Worm (Caenorhabditis elegans) whole organism, late embryonic: ENCODE measurements around the gene F25H9.2.

ENCODE experiments used
- C08G9.2 ChIP-seq: sonication (generic microtip); optimal IDR thresholded peaks from 2 replicates; lab custom pipeline; 2016; ENCODE audit warnings: mild to moderate bottlenecking, missing genetic modification characterization, moderate library complexity, missing compliant biosample characterization
- F13H6.1 ChIP-seq: sonication (generic microtip); optimal IDR thresholded peaks from 2 replicates; lab custom pipeline; 2016; ENCODE audit warnings: missing genetic modification characterization, missing compliant biosample characterization
- T23F11.4 ChIP-seq: fragments of 200-800 bp; sonication (Bioruptor generic); optimal IDR thresholded peaks from 2 replicates; lab custom pipeline; 2018; ENCODE audit warnings: mild to moderate bottlenecking, missing genetic modification characterization, missing compliant biosample characterization
- ceh-18 ChIP-seq: sonication (generic microtip); optimal IDR thresholded peaks from 2 replicates; lab custom pipeline; 2016; ENCODE audit warnings: missing genetic modification characterization, missing compliant biosample characterization
- ceh-19 ChIP-seq: fragments of 200-800 bp; sonication (Bioruptor generic); optimal IDR thresholded peaks from 2 replicates; lab custom pipeline; 2018; ENCODE audit warnings: mild to moderate bottlenecking, missing genetic modification characterization, missing compliant biosample characterization
- ceh-24 ChIP-seq: sonication (generic microtip); optimal IDR thresholded peaks from 2 replicates; lab custom pipeline; 2016; ENCODE audit warnings: mild to moderate bottlenecking, missing genetic modification characterization, missing compliant biosample characterization
- ceh-31 ChIP-seq: sonication (generic microtip); optimal IDR thresholded peaks from 2 replicates; lab custom pipeline; 2016; ENCODE audit warnings: missing genetic modification characterization, missing compliant biosample characterization
- ceh-45 ChIP-seq: fragments of 200-800 bp; sonication (Bioruptor generic); IDR thresholded peaks from 2 replicates; pipeline ENCODE4 v1.3.6; 2022; ENCODE audit warnings: missing genetic modification reagents, missing genetic modification characterization, missing compliant biosample characterization
- ceh-9 ChIP-seq: sonication (generic microtip); optimal IDR thresholded peaks from 2 replicates; lab custom pipeline; 2016; ENCODE audit warnings: mild to moderate bottlenecking, missing genetic modification characterization, inconsistent platforms, missing compliant biosample characterization
- che-1 ChIP-seq: sonication (generic microtip); optimal IDR thresholded peaks from 2 replicates; lab custom pipeline; 2016; ENCODE audit warnings: mild to moderate bottlenecking, missing genetic modification characterization, missing compliant biosample characterization
- dve-1 ChIP-seq: sonication (generic microtip); optimal IDR thresholded peaks from 2 replicates; lab custom pipeline; 2017; ENCODE audit warnings: antibody characterized with exemption, mild to moderate bottlenecking, missing genetic modification characterization, missing compliant biosample characterization
- elt-2 ChIP-seq: sonication (generic microtip); optimal IDR thresholded peaks from 2 replicates; lab custom pipeline; 2016; ENCODE audit warnings: missing genetic modification reagents, missing genetic modification characterization, missing compliant biosample characterization
- elt-4 ChIP-seq: sonication (generic microtip); optimal IDR thresholded peaks from 2 replicates; lab custom pipeline; 2016; ENCODE audit warnings: missing genetic modification characterization, missing compliant biosample characterization
- ets-4 ChIP-seq: sonication (generic microtip); optimal IDR thresholded peaks from 2 replicates; lab custom pipeline; 2016; ENCODE audit warnings: missing genetic modification characterization, missing compliant biosample characterization
- eyg-1 ChIP-seq: sonication (generic microtip); optimal IDR thresholded peaks from 2 replicates; lab custom pipeline; 2016; ENCODE audit warnings: missing genotype, missing genetic modification characterization, missing compliant biosample characterization
- fkh-10 ChIP-seq: fragments of 150-350 bp; optimal IDR thresholded peaks from 2 replicates; lab custom pipeline; 2014; ENCODE audit warnings: missing biosample characterization, missing genetic modification reagents, missing genetic modification characterization
- fkh-6 ChIP-seq: sonication (generic microtip); optimal IDR thresholded peaks from 2 replicates; lab custom pipeline; 2016; ENCODE audit warnings: missing genetic modification characterization, missing compliant biosample characterization
- gmeb-2 ChIP-seq: sonication (generic microtip); optimal IDR thresholded peaks from 2 replicates; lab custom pipeline; 2016; ENCODE audit warnings: missing genetic modification characterization, inconsistent platforms, missing compliant biosample characterization
- hlh-13 ChIP-seq: fragments of 200-800 bp; sonication (Bioruptor generic); optimal IDR thresholded peaks from 2 replicates; lab custom pipeline; 2018; ENCODE audit warnings: mild to moderate bottlenecking, missing genetic modification characterization, missing compliant biosample characterization
- hlh-15 ChIP-seq: sonication (generic microtip); optimal IDR thresholded peaks from 2 replicates; lab custom pipeline; 2016; ENCODE audit warnings: missing genetic modification characterization, missing compliant biosample characterization
- hlh-6 ChIP-seq: sonication (generic microtip); optimal IDR thresholded peaks from 2 replicates; lab custom pipeline; 2016; ENCODE audit warnings: missing genotype, missing genetic modification characterization, missing compliant biosample characterization
- lim-6 ChIP-seq: sonication (generic microtip); optimal IDR thresholded peaks from 2 replicates; lab custom pipeline; 2016; ENCODE audit warnings: missing genetic modification characterization, missing compliant biosample characterization
- lin-11 ChIP-seq: fragments of 200-800 bp; sonication (Bioruptor generic); optimal IDR thresholded peaks from 2 replicates; lab custom pipeline; 2018; ENCODE audit warnings: mild to moderate bottlenecking, missing genetic modification characterization, missing compliant biosample characterization
- mec-3 ChIP-seq: sonication (generic microtip); optimal IDR thresholded peaks from 2 replicates; lab custom pipeline; 2016; ENCODE audit warnings: borderline replicate concordance, missing genetic modification characterization, missing compliant biosample characterization
- nfya-1 ChIP-seq: sonication (generic microtip); optimal IDR thresholded peaks from 2 replicates; lab custom pipeline; 2017; ENCODE audit warnings: missing genetic modification characterization, mild to moderate bottlenecking, missing compliant biosample characterization, antibody characterized with exemption, moderate library complexity
- npax-4 ChIP-seq: sonication (generic microtip); optimal IDR thresholded peaks from 2 replicates; lab custom pipeline; 2016; ENCODE audit warnings: missing genetic modification characterization, missing compliant biosample characterization
- odd-2 ChIP-seq: sonication (generic microtip); optimal IDR thresholded peaks from 2 replicates; lab custom pipeline; 2017; ENCODE audit warnings: antibody characterized with exemption, mild to moderate bottlenecking, missing genetic modification characterization, missing compliant biosample characterization
- pag-3 ChIP-seq: sonication (generic microtip); optimal IDR thresholded peaks from 2 replicates; lab custom pipeline; 2016; ENCODE audit warnings: missing compliant biosample characterization, missing genetic modification characterization, borderline replicate concordance
- pax-1 ChIP-seq: fragments of 150-350 bp; optimal IDR thresholded peaks from 2 replicates; lab custom pipeline; 2014; ENCODE audit warnings: missing biosample characterization, missing genetic modification characterization
- pros-1 ChIP-seq: fragments of 150-350 bp; optimal IDR thresholded peaks from 2 replicates; lab custom pipeline; 2014; ENCODE audit warnings: missing biosample characterization, missing genetic modification reagents, missing genetic modification characterization
- ref-2 ChIP-seq: sonication (generic microtip); optimal IDR thresholded peaks from 2 replicates; lab custom pipeline; 2016; ENCODE audit warnings: missing genetic modification characterization, missing compliant biosample characterization
- rnt-1 ChIP-seq: sonication (generic microtip); optimal IDR thresholded peaks from 2 replicates; lab custom pipeline; 2016; ENCODE audit warnings: missing genetic modification characterization, missing compliant biosample characterization
- sdc-2 ChIP-seq: sonication (generic microtip); optimal IDR thresholded peaks from 2 replicates; lab custom pipeline; 2016; ENCODE audit warnings: missing genotype, missing genetic modification characterization, missing compliant biosample characterization
- sox-2 ChIP-seq: fragments of 200-800 bp; sonication (Bioruptor generic); IDR thresholded peaks from 2 replicates; pipeline ENCODE4 v1.3.6; 2022; ENCODE audit warnings: missing genetic modification reagents, missing genetic modification characterization, missing compliant biosample characterization
- sox-4 ChIP-seq: sonication (generic microtip); optimal IDR thresholded peaks from 2 replicates; lab custom pipeline; 2017; ENCODE audit warnings: mild to moderate bottlenecking, missing genetic modification characterization, inconsistent platforms, missing compliant biosample characterization
- tbx-7 ChIP-seq: sonication (generic microtip); optimal IDR thresholded peaks from 2 replicates; lab custom pipeline; 2016; ENCODE audit warnings: missing genotype, missing genetic modification characterization, missing compliant biosample characterization
- ttx-3 ChIP-seq: sonication (generic microtip); optimal IDR thresholded peaks from 2 replicates; lab custom pipeline; 2016; ENCODE audit warnings: missing genetic modification reagents, missing genetic modification characterization, missing compliant biosample characterization
- unc-3 ChIP-seq, 2 experiments: fragments of 200-800 bp in 1 of 2; sonication (Bioruptor generic) in 1 of 2; sonication (generic microtip) in 1 of 2; conservative IDR thresholded peaks in 1 of 2; optimal IDR thresholded peaks in 1 of 2; 2 replicates each; pipeline versions ENCODE4 v1.3.6 to Lab custom; 2016 to 2022; ENCODE audit warnings: missing compliant biosample characterization in 2 of 2, missing genetic modification characterization in 2 of 2, missing genetic modification reagents in 1 of 2
- unc-42 ChIP-seq: sonication (generic microtip); optimal IDR thresholded peaks from 2 replicates; lab custom pipeline; 2016; ENCODE audit warnings: missing genotype, missing genetic modification characterization, missing compliant biosample characterization
- zip-5 ChIP-seq: sonication (generic microtip); optimal IDR thresholded peaks from 2 replicates; lab custom pipeline; 2016; ENCODE audit warnings: missing genetic modification characterization, missing compliant biosample characterization

The F25H9.2 gene

ce11 chrV:13410688-13411087 lies 47.2 kb upstream of the F25H9.2 start, which contains the start of gene F53F1.4:
Gene F53F1.4, plus strand, starts transcription at chrV:13411077.
- TF ChIP-seq fkh-10, result no peak
- TF ChIP-seq sox-4 (tag; lab: Kevin White, UChicago), result no peak
- TF ChIP-seq ceh-19 (GFP tag; lab: Kevin White, UChicago), result no peak
- no peak for TF ChIP-seq rnt-1 (tag; lab: Kevin White, UChicago)
- no peak for TF ChIP-seq C08G9.2
- TF ChIP-seq lim-6 (tag; lab: Kevin White, UChicago), result no peak
- no peak for TF ChIP-seq tbx-7 (tag; lab: Kevin White, UChicago)
- TF ChIP-seq pag-3 (tag; lab: Kevin White, UChicago), result no peak
- no peak for TF ChIP-seq zip-5
- TF ChIP-seq pax-1 (tag; lab: Kevin White, UChicago), result no peak
- no peak for TF ChIP-seq ceh-18
- no peak for TF ChIP-seq unc-3 (GFP tag; conservative IDR thresholded peaks at IDR 0.05; lab: Robert Waterston, UW)
- no peak for TF ChIP-seq unc-3 (tag; optimal IDR thresholded peaks at IDR 0.05; lab: Kevin White, UChicago)
- TF ChIP-seq ceh-24 (tag; lab: Kevin White, UChicago), result no peak
- no peak for TF ChIP-seq gmeb-2 (tag; lab: Kevin White, UChicago)
- TF ChIP-seq lin-11 (tag; lab: Kevin White, UChicago), result no peak

- TF ChIP-seq dve-1 (tag; lab: Kevin White, UChicago) (no peak), zip-5 (no peak), unc-42 (tag; lab: Kevin White, UChicago) (no peak), fkh-10 (no peak), sox-4 (tag; lab: Kevin White, UChicago) (no peak), hlh-13 (no peak), ceh-19 (GFP tag; lab: Kevin White, UChicago) (peak; percentile 17), ceh-9 (no peak), mec-3 (tag; lab: Kevin White, UChicago) (no peak), pax-1 (tag; lab: Kevin White, UChicago) (no peak), pros-1 (tag; lab: Kevin White, UChicago) (no peak), fkh-6 (tag; lab: Kevin White, UChicago) (peak; percentile 5), C08G9.2 (no peak), pag-3 (tag; lab: Kevin White, UChicago) (no peak), hlh-15 (tag; lab: Kevin White, UChicago) (no peak), sox-2 (GFP tag; lab: Robert Waterston, UW) (no peak)
Measured at ce11 chrV:13411225-13411991, 46.5 kb upstream of the F25H9.2 start.

- TF ChIP-seq elt-2, result no peak
- TF ChIP-seq odd-2, result no peak
Measured at ce11 chrV:13411992-13412298, 45.9 kb upstream of the F25H9.2 start.

DNA sequence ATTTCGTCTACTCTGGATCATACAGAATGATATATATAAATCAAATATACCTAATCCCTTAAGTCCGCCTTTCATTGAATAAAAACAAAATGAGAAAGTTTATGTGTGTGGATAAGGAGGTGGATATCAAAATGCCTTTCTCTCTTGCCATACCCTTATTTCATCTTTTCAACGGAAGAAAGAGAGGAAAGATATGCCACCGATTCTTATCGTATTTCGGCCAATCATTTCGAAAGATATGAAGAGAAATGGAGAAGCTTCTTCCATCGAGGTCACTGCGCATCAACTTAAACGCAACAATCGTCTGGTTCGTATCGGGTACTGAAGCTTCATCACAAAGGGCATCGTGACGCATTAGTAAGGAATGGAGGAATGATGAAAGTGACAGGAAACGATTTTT lies 44.6 kb upstream of the F25H9.2 start:
- no peak for TF ChIP-seq sdc-2
- no peak for TF ChIP-seq lim-6 (tag; lab: Kevin White, UChicago)
- no peak for TF ChIP-seq elt-4 (tag; lab: Kevin White, UChicago)
- TF ChIP-seq hlh-6 (tag; lab: Kevin White, UChicago), result no peak

- peak; percentile 31 for TF ChIP-seq rnt-1 (tag; lab: Kevin White, UChicago)
- no peak for TF ChIP-seq odd-2
- TF ChIP-seq, all 69 proteins: peak for 1
Measured at ce11 chrV:13414585-13414984, 43.3 kb upstream of the F25H9.2 start, which contains the start of gene cut-2. Gene cut-2, plus strand, starts transcription at chrV:13414949.

ce11 chrV:13415462-13415861 lies 42.4 kb upstream of the F25H9.2 start:
- TF ChIP-seq hlh-15 (tag; lab: Kevin White, UChicago) (no peak), nfya-1 (no peak), ttx-3 (tag; lab: Kevin White, UChicago) (no peak), che-1 (tag; lab: Kevin White, UChicago) (peak; percentile 35), ref-2 (tag; lab: Kevin White, UChicago) (no peak), eyg-1 (tag; lab: Kevin White, UChicago) (no peak), ceh-45 (GFP tag; lab: Robert Waterston, UW) (no peak), T23F11.4 (peak; percentile 73), F13H6.1 (tag; lab: Kevin White, UChicago) (no peak), dve-1 (tag; lab: Kevin White, UChicago) (no peak), sox-4 (tag; lab: Kevin White, UChicago) (no peak), sdc-2 (peak; percentile 12), hlh-6 (tag; lab: Kevin White, UChicago) (no peak), ceh-31 (tag; lab: Kevin White, UChicago) (no peak), npax-4 (no peak), ets-4 (tag; lab: Kevin White, UChicago) (no peak), pag-3 (tag; lab: Kevin White, UChicago) (no peak), unc-3 (GFP tag; conservative IDR thresholded peaks at IDR 0.05; lab: Robert Waterston, UW) (no peak), unc-3 (tag; optimal IDR thresholded peaks at IDR 0.05; lab: Kevin White, UChicago) (no peak), rnt-1 (tag; lab: Kevin White, UChicago) (no peak)
